Worm (Caenorhabditis elegans) whole organism, late embryonic: Measurements from ENCODE around the gene irld-38.

Experiments used
- ahr-1 ChIP-seq: sonication (generic microtip); optimal IDR thresholded peaks from 2 replicates; lab custom pipeline; 2016; ENCODE audit warnings: missing genetic modification characterization, missing compliant biosample characterization
- ama-1 ChIP-seq: fragments of 150-350 bp; optimal IDR thresholded peaks from 2 replicates; lab custom pipeline; 2014
- ceh-19 ChIP-seq: fragments of 200-800 bp; sonication (Bioruptor generic); optimal IDR thresholded peaks from 2 replicates; lab custom pipeline; 2018; ENCODE audit warnings: mild to moderate bottlenecking, missing genetic modification characterization, missing compliant biosample characterization
- fkh-10 ChIP-seq: fragments of 150-350 bp; optimal IDR thresholded peaks from 2 replicates; lab custom pipeline; 2014; ENCODE audit warnings: missing biosample characterization, missing genetic modification reagents, missing genetic modification characterization
- hlh-8 ChIP-seq: sonication (generic microtip); optimal IDR thresholded peaks from 2 replicates; lab custom pipeline; 2016; ENCODE audit warnings: missing genotype, missing genetic modification characterization, missing compliant biosample characterization
- lin-11 ChIP-seq: fragments of 200-800 bp; sonication (Bioruptor generic); optimal IDR thresholded peaks from 2 replicates; lab custom pipeline; 2018; ENCODE audit warnings: mild to moderate bottlenecking, missing genetic modification characterization, missing compliant biosample characterization
- nhr-11 ChIP-seq: fragments of 150-350 bp; optimal IDR thresholded peaks from 2 replicates; lab custom pipeline; 2014; ENCODE audit warnings: missing biosample characterization, missing genetic modification characterization

DNA sequence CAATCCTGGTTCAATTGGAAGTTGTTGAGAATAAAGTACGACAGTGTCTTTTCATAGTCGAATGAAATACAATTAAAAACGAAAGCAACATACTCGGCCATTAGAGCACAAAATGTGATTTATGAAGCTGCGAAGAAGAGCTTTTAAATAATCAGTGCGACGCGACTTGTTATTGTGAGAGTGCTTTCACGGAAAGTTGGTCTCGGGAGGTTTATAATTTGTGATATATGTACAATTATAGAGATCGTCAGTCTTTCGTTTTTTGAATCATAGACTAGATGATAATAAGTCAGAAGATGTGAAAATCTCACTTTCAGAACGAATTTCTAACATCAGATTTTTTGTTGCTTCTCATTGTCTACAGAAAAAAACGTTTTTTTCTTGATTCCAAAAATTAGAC, 29.8 kb upstream of the irld-38 start, which contains the start of gene srt-15:
- TF ChIP-seq lin-11 (tag; lab: Kevin White, UChicago) (no peak), nhr-11 (tag; lab: Kevin White, UChicago) (no peak), ama-1 (lab: Kevin White, UChicago) (no peak), fkh-10 (no peak), hlh-8 (no peak), ahr-1 (tag; lab: Kevin White, UChicago) (no peak), ceh-19 (GFP tag; lab: Kevin White, UChicago) (no peak)
